Worm (Caenorhabditis elegans) whole organism, early embryonic: ENCODE results near the gene hum-4.

ENCODE experiments used
- B0310.2 ChIP-seq: sonication (generic microtip); optimal IDR thresholded peaks from 2 replicates; lab custom pipeline; 2016; ENCODE audit warnings: mild to moderate bottlenecking, missing genetic modification characterization, missing compliant biosample characterization
- F13C5.2 ChIP-seq: sonication (generic microtip); optimal IDR thresholded peaks from 2 replicates; lab custom pipeline; 2017; ENCODE audit warnings: mild to moderate bottlenecking, missing genetic modification characterization, inconsistent platforms, missing compliant biosample characterization
- aly-1 ChIP-seq: sonication (generic microtip); optimal IDR thresholded peaks from 2 replicates; lab custom pipeline; 2016; ENCODE audit warnings: missing genetic modification characterization, missing compliant biosample characterization
- ama-1 ChIP-seq: fragments of 150-350 bp; optimal IDR thresholded peaks from 2 replicates; lab custom pipeline; 2014
- ceh-13 ChIP-seq: fragments of 200-800 bp; sonication (Bioruptor generic); optimal IDR thresholded peaks from 2 replicates; lab custom pipeline; 2018; ENCODE audit warnings: mild to moderate bottlenecking, missing genetic modification characterization, missing compliant biosample characterization
- ceh-36 ChIP-seq: sonication (generic microtip); optimal IDR thresholded peaks from 2 replicates; lab custom pipeline; 2016; ENCODE audit warnings: missing genetic modification characterization, inconsistent platforms, missing compliant biosample characterization
- ets-7 ChIP-seq: sonication (generic microtip); optimal IDR thresholded peaks from 2 replicates; lab custom pipeline; 2016; ENCODE audit warnings: missing genotype, missing genetic modification characterization, missing compliant biosample characterization
- flt-1 ChIP-seq: fragments of 200-800 bp; sonication (Bioruptor generic); IDR thresholded peaks from 2 replicates; pipeline ENCODE4 v1.3.6; 2022; ENCODE audit warnings: missing genetic modification characterization, missing compliant biosample characterization
- hmbx-1 ChIP-seq: sonication (generic microtip); optimal IDR thresholded peaks from 2 replicates; lab custom pipeline; 2016; ENCODE audit warnings: mild to moderate bottlenecking, missing genetic modification characterization, missing compliant biosample characterization
- hmg-4 ChIP-seq: fragments of 200-800 bp; sonication (Bioruptor generic); optimal IDR thresholded peaks from 2 replicates; lab custom pipeline; 2018; ENCODE audit warnings: mild to moderate bottlenecking, missing genetic modification characterization, missing compliant biosample characterization
- hnd-1 ChIP-seq: sonication (generic microtip); optimal IDR thresholded peaks from 2 replicates; lab custom pipeline; 2016; ENCODE audit warnings: missing genetic modification characterization, missing compliant biosample characterization
- pes-1 ChIP-seq: fragments of 200-800 bp; sonication (Bioruptor generic); IDR thresholded peaks from 2 replicates; pipeline ENCODE4 v1.3.6; 2022; ENCODE audit warnings: missing genetic modification reagents, missing genetic modification characterization, missing compliant biosample characterization
- scrt-1 ChIP-seq: fragments of 200-800 bp; sonication (Bioruptor generic); IDR thresholded peaks from 2 replicates; pipeline ENCODE4 v1.3.6; 2022; ENCODE audit warnings: missing genetic modification characterization, missing compliant biosample characterization
- sea-1 ChIP-seq: fragments of 200-800 bp; sonication (Bioruptor generic); conservative IDR thresholded peaks from 2 replicates; pipeline ENCODE4 v1.3.6; 2022; ENCODE audit warnings: missing genetic modification characterization, missing compliant biosample characterization
- tbx-11 ChIP-seq: fragments of 200-800 bp; sonication (Bioruptor generic); IDR thresholded peaks from 2 replicates; pipeline ENCODE4 v1.3.6; 2022; ENCODE audit warnings: missing genetic modification characterization, missing compliant biosample characterization
- tbx-37 ChIP-seq: fragments of 200-800 bp; sonication (Bioruptor generic); conservative IDR thresholded peaks from 2 replicates; pipeline ENCODE4 v1.3.6; 2022; ENCODE audit warnings: missing genetic modification reagents, missing genetic modification characterization, missing compliant biosample characterization
- tra-4 ChIP-seq: sonication (generic microtip); optimal IDR thresholded peaks from 2 replicates; lab custom pipeline; 2017; ENCODE audit warnings: missing genetic modification characterization, missing compliant biosample characterization

The hum-4 gene

DNA sequence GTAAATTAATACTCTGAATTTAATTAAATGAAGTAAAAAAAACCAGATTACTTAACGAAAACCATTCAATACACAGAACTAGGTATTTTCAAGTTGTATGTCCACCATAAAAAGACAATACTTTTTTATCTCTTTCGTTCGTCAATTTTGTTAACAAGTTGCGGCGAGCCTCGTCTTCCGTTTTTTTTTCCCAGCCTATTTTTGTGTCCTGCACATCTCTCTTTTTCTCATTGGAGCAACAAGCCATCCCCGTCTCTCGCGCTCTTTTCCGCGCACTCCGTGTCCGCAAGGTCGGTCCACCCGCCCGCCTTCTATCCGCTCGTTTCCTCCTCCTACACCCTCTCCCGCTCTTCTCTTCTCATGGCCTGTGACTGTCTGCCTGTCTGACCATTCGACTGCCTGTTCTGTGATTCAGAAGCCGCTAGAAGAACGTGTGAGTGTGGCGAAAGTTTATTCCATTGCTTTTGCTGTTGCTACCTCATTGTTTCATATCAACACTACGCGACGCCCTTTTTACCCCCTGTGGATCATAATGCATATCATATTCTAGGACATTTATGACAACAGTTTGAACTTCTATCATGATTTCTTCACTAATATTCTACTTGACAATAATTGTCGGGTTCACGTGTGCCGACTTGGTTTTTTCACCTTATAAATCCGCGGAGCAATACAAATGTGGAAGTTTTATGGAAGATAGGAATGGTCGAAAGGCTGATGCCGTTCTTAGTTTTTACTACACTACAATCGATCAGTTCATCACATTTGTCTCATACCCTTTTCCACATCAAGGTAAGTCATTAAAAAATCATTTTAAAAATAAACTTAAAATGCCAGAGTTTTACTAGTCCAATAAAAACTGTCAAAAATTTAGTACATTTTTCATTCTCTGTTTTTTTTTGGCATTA, 48.6 kb downstream of the hum-4 start, which contains the start of the genes F08B12.11 and prmn-1:
Gene F08B12.11, plus strand, starts transcription at position 521 of the 908 bp plus-strand sequence.
Gene prmn-1, plus strand, starts transcription at position 551 of the 908 bp plus-strand sequence.
- TF ChIP-seq hnd-1 (tag; lab: Kevin White, UChicago) (no peak), tbx-37 (GFP tag; lab: Robert Waterston, UW) (peak; percentile 40; the same call in 1 of the 2 replicates)

DNA sequence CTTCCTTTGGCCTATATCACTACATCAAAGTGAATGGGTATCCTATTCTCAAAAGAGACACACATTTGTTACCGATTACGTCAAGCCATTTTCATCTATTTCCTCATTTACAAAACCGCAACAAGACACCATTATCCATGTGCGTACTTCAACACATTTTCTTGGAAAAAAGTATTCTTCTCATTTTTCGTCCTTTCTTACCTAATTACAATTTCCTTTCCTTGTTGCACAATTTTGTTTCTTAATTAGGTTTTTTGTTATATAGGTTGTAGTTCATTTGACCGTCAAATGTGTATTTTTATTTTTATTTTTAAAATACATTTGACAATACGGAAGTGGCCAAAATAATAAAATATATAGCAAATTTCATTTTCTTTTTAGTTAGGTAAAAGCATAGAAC, 50.0 kb downstream of the hum-4 start:
- TF ChIP-seq flt-1 (GFP tag; lab: Robert Waterston, UW) = no peak
- TF ChIP-seq sea-1 = no peak
- TF ChIP-seq hmg-4 (GFP tag; lab: Kevin White, UChicago) = no peak
- TF ChIP-seq ets-7 (tag; lab: Kevin White, UChicago) = no peak
- no peak for TF ChIP-seq hnd-1 (tag; lab: Kevin White, UChicago)
- no peak for TF ChIP-seq B0310.2 (tag; lab: Kevin White, UChicago)
- TF ChIP-seq tbx-37 (GFP tag; lab: Robert Waterston, UW) = no peak
- TF ChIP-seq ceh-36 = no peak
- no peak for TF ChIP-seq scrt-1 (GFP tag; lab: Robert Waterston, UW)
- TF ChIP-seq aly-1 (tag; lab: Kevin White, UChicago) = no peak
- TF ChIP-seq tra-4 = no peak
- no peak for TF ChIP-seq ceh-13
- no peak for TF ChIP-seq ama-1 (lab: Kevin White, UChicago)

DNA sequence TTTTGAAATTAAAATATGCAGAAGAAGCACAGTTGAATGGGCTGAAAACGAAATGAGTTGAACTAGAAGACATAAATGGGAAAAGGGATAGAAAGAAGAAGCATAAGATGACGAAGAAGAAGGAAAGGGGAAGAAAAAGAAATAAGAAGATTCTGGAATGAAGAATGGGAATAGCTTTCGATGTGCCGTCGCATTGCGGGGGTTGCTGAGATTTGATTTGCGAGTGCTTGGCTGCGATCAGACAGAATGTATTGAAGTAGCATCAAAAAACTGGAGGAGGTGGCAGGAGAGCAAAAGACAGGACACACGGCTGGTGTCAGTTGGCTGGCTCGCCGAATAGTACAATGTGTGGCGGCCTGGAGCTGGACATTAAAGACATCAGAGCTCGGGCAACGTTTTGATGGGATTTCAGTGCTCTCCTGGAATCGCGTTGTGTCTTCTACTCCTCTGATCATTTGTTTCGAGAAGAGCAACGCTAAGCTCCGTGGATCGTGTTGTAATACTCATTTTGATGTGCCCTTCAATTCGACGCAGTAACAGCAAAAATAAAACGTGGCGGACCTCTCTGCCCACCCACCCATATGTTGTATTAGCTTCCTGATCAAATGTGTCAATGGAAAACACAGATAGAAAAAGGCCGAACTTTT, 54.1 kb downstream of the hum-4 start:
- TF ChIP-seq hmbx-1 (tag; lab: Kevin White, UChicago) = no peak
- TF ChIP-seq sea-1 = no peak
- peak; percentile 43 for TF ChIP-seq hmg-4 (GFP tag; lab: Kevin White, UChicago)
- TF ChIP-seq hnd-1 (tag; lab: Kevin White, UChicago) = no peak

- TF ChIP-seq hnd-1 (tag; lab: Kevin White, UChicago) (no peak), hmbx-1 (tag; lab: Kevin White, UChicago) (no peak), F13C5.2 (tag; lab: Kevin White, UChicago) (no peak), ceh-36 (no peak), hmg-4 (GFP tag; lab: Kevin White, UChicago) (no peak), pes-1 (GFP tag; lab: Robert Waterston, UW) (no peak), B0310.2 (tag; lab: Kevin White, UChicago) (no peak), sea-1 (no peak)
These were observed 56.0 kb downstream of the hum-4 start, which contains the start of gene tni-1 for ce11 chrX:11377370-11377769. tni-1 (minus strand) TSS chrX:11377470.

DNA sequence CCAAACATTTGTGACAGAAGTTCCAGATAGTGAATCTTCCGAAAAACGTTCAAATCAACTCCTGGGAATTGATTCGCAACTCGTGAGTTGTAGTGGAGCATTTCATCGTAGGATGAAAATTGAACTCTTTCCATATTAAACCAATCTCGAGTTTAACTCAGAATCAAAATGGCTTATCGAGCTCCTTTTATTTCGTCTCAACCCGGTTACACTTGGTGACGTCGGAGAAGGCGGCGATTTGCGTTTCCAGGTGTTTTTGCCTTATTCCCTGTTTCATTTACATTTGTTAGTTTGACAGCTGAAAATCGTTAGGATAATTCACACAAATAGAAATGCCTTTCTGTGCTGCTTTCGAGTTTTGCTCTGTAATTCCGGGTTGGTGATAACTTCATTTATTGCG, 57.9 kb downstream of the hum-4 start, which contains the start of gene F42E11.3:
Gene F42E11.3, minus strand, starts transcription at position 101 of the 400 bp plus-strand sequence.
- TF ChIP-seq hmbx-1 (tag; lab: Kevin White, UChicago) (no peak), sea-1 (no peak), F13C5.2 (tag; lab: Kevin White, UChicago) (no peak), pes-1 (GFP tag; lab: Robert Waterston, UW) (no peak), tbx-11 (GFP tag; lab: Robert Waterston, UW) (no peak), ets-7 (tag; lab: Kevin White, UChicago) (no peak), flt-1 (GFP tag; lab: Robert Waterston, UW) (no peak), aly-1 (tag; lab: Kevin White, UChicago) (no peak), tbx-37 (GFP tag; lab: Robert Waterston, UW) (no peak), ama-1 (lab: Kevin White, UChicago) (no peak), ceh-13 (no peak), ceh-36 (no peak), B0310.2 (tag; lab: Kevin White, UChicago) (no peak), tra-4 (no peak), hmg-4 (GFP tag; lab: Kevin White, UChicago) (no peak), hnd-1 (tag; lab: Kevin White, UChicago) (no peak), scrt-1 (GFP tag; lab: Robert Waterston, UW) (no peak)
